Fruit fly (Drosophila melanogaster) whole organism, larva: ENCODE measurements around the gene Acp24A4.

Source experiments
- noc ChIP-seq: fragments of 200-800 bp; sonication (Bioruptor generic); optimal IDR thresholded peaks from 3 replicates; lab custom pipeline; 2019; ENCODE audit warnings: missing biosample characterization, mild to moderate bottlenecking, missing genetic modification characterization, moderate library complexity

Gene Acp24A4

dm6 chr2L:3701526-3701925 lies 7.8 kb upstream of the Acp24A4 start, which contains the start of gene CG43145:
Gene CG43145, plus strand, starts transcription at chr2L:3701826.
- TF ChIP-seq noc, result no peak

dm6 chr2L:3700990-3701389 lies 7.3 kb upstream of the Acp24A4 start, which contains the start of gene CG42467:
Gene CG42467, plus strand, starts transcription at chr2L:3701290.
- no peak for TF ChIP-seq noc

DNA sequence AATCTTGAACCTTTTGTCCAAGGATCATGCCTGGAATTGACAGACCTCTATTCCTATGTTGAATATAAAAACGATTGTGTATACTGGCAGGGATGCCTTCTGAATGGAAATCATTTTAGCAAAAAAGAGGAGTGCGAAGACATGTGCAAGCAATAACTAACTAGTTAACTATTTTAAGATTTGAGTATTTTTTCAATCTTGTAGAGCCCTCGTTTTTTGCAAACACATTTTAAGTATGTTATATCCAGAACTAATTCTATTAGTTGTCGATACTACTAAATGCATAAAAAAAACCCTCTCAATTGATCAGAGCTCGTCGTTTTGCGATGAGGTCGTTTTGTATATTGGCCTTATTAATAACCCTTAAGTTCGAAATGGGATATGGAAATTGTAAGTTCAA lies 6.7 kb upstream of the Acp24A4 start, which contains the start of gene Sfp24C1:
TSS of gene Sfp24C1 (plus strand) at position 301 of the 400 bp plus-strand sequence.
- no peak for TF ChIP-seq noc

DNA sequence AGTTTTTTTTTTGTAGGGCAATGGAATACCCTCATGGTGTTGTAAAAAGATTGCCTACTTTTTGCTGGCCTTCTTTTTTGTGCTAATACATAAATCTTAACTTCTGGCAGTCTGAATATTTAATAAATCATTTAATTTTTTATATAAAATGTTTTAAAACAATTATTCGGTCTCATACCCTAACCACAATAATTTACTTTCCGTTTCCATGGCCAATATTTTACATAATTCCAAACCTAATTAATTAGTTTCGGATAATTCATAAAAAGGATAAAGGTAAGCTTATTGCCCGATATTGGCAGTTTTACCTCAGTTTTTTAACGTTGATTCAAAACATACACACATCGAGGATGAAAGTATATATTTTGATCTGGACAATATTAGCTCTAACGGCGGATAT lies 6.2 kb upstream of the Acp24A4 start, which contains the start of gene CG42465:
TSS of gene CG42465 (plus strand) at position 301 of the 400 bp plus-strand sequence.
- TF ChIP-seq noc, result no peak

- TF ChIP-seq noc, result no peak
Observed at dm6 chr2L:3698992-3699514, 5.3 kb upstream of the Acp24A4 start, which contains the start of the genes CG10031 and CG42464. Gene CG10031, minus strand, starts transcription at chr2L:3699092. Gene CG42464, plus strand, starts transcription at chr2L:3699464.

- TF ChIP-seq noc, result no peak
Observed at dm6 chr2L:3697772-3698171, 4.1 kb upstream of the Acp24A4 start, which contains the start of gene CG3604. Gene CG3604, minus strand, starts transcription at chr2L:3697872.

DNA sequence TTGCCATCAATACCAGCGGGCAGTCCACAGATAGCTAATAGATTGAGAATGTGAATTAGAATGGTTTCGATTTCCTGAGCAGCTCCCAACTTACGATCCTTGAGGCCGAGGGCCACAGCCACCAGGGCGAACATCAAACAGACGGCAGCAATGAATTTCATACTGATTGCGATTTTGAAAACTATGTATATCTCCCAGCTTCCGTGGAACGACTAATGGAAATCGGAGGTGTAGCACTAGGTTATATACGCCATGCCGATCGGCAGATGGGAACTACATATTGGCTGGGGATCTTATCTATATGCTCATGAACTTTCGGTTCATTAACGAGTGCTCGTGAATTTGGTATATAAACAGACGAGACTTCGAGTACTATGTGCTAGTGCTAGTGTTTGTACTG lies 2.7 kb upstream of the Acp24A4 start, which contains the start of gene IM33:
TSS of gene IM33 (minus strand) at position 221 of the 400 bp plus-strand sequence.
- TF ChIP-seq noc, result peak; percentile 13

DNA sequence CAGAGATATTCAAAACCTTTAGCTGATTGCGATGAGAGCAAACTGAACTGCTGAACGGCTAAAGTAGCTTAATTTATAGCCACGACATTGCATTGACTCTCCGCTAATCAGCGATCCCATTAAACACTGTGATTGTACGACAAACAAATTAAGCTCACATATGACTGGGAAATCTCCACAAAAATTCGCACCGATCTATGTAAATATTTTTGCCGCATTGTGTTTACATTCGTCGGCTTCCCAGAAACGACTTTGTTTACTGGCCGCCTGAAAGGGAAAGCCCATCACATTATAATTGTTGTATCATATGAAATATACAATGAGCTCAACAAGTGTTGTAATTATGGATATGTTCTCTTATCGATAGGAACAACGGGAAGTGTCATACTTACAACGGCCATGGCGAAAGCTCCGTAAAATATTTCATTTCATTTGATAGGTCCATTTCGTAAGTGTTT lies 1.7 kb upstream of the Acp24A4 start, which contains the start of gene CG16713:
TSS of gene CG16713 (minus strand) at position 51 of the 458 bp plus-strand sequence.
- TF ChIP-seq noc, result no peak

- no peak for TF ChIP-seq noc
Observed at dm6 chr2L:3694920-3695319, 1.2 kb upstream of the Acp24A4 start, which contains the start of gene CG43165. Gene CG43165, minus strand, starts transcription at chr2L:3695020.

DNA sequence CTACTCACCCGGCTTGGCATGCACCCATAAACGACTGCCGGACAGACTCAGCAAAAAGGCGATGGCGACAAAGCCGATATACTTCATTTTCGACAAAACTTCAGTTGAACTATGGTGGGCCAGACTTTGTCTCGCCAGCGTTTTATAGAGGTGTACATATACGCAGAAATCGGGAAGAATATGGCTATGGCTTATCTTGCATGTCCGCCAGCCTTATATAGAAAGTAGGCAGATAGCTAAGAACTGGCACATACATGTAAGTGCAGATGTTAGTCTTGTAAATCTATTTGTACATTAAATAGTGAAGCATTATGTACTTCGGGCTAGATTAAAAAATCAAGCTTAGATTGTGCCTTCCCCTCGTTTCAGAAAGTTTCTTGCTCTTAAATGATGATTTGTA lies 623 bp downstream of the Acp24A4 start, which contains the start of gene CG3513:
TSS of gene CG3513 (minus strand) at position 101 of the 400 bp plus-strand sequence.
- TF ChIP-seq noc, result no peak

DNA sequence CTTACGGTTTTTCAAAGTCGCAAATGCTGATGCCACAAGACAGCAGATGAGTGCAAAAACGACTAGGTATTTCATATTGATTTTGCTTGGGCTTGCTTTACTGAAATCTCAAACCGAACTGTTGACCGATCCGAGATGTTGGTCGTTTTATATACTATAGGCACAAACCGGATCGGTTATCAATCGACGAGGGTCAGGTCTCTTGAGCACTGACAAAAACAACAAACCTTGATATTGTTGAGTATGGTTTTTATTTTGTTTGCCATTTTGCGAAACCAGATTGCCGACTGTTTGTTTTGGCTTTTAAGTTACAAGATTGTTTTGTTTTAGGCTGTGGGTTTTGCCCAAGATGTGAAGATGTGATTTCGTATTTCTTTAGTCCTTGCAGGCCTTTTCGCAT lies 1.2 kb downstream of the Acp24A4 start, which contains the start of gene CG16704:
TSS of gene CG16704 (minus strand) at position 122 of the 400 bp plus-strand sequence.
- TF ChIP-seq noc, result no peak

DNA sequence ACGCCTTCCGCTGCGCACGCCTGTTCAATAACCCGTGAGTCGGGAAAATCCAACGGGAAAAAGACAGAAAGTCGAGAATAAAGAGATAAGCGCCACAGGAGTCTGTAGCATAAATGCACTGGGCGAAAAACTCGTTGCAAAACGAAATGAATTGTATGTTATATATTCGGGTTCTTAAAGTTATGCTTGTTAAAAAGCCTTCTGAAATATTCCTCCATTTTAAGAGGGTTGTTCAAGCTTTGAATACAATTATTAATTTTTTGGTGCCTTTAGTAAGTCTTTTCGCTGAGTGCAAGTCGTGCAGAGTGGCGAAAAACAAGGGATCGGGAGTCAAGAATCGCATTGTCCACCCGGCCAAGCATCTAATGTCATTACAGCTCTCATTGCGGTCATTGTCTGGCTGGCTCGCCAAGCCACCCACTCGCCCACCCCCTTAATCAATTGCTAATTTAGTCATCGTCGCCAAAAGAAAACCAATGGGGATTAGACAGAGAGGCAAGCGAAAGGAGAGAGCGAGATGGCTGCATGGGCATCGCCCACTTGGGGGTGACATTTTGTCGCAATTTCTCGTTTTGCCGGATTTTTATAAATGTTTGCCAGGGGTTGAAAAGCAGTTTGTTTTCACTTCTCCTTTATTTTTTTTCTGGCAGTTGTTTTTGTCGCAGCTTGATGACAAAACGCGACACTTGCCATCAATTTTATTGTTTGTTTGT lies 8.4 kb downstream of the Acp24A4 start:
- no peak for TF ChIP-seq noc

dm6 chr2L:3682489-3682888 lies 11.2 kb downstream of the Acp24A4 start:
- no peak for TF ChIP-seq noc

- no peak for TF ChIP-seq noc
Observed at dm6 chr2L:3681338-3681737, 12.4 kb downstream of the Acp24A4 start.

dm6 chr2L:3675770-3676169 lies 17.9 kb downstream of the Acp24A4 start:
- no peak for TF ChIP-seq noc

DNA sequence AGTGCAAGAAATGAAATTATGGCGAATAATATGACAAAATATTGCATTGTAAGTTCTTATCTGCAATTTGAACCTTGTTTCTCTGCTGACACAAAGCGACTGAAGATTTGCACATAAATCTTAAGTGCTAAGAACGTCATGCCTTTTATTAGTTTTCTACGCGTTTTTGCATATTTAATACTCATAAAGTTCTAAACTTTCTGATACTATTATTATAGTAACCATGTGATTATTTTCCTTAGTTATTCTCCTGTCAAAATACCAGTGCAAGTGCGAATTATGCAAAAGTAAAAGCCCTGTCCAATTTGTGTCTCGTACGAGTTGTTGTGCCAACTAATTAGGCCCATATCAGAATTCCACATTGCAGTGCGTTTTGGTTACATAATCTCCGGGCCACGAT lies 23.2 kb downstream of the Acp24A4 start, which contains the start of gene Sfp24Bc:
TSS of gene Sfp24Bc (minus strand) at position 101 of the 400 bp plus-strand sequence.
- no peak for TF ChIP-seq noc

dm6 chr2L:3669675-3670074 lies 24.0 kb downstream of the Acp24A4 start, which contains the start of gene Sfp24Bb:
Gene Sfp24Bb, minus strand, starts transcription at chr2L:3669775.
- TF ChIP-seq noc, result no peak
